Worm (Caenorhabditis elegans): ENCODE results near the gene F26D2.10.

Gene F26D2.10

ce11 chrV:16429503-16429902, at the start of gene F26D2.10:
Gene F26D2.10, minus strand, starts transcription at chrV:16429603.
- TF ChIP-seq cog-1 (tag; optimal IDR thresholded peaks at IDR 0.05) (no peak), T22C8.4 (GFP tag; IDR thresholded peaks at IDR 0.05) (no peak), tab-1 (GFP tag; IDR thresholded peaks at IDR 0.05) (no peak), ztf-29 (GFP tag; IDR thresholded peaks at IDR 0.05) (no peak), ref-1 (GFP tag; conservative IDR thresholded peaks at IDR 0.05) (no peak), klf-2 (GFP tag; conservative IDR thresholded peaks at IDR 0.05) (no peak), ztf-23 (GFP tag; IDR thresholded peaks at IDR 0.05) (no peak), med-1 (GFP tag; optimal IDR thresholded peaks at IDR 0.05; ENCODE audit: insufficient read depth) (no peak), flt-1 (GFP tag; IDR thresholded peaks at IDR 0.05) (no peak)

ce11 chrV:16471995-16472563, 42.7 kb upstream of the F26D2.10 start, which contains the start of gene srw-35:
Gene srw-35, plus strand, starts transcription at chrV:16472513.
- no peak for TF ChIP-seq klf-2 (GFP tag; conservative IDR thresholded peaks at IDR 0.05)
- no peak for TF ChIP-seq T22C8.4 (GFP tag; IDR thresholded peaks at IDR 0.05)
- TF ChIP-seq ztf-23 (GFP tag; IDR thresholded peaks at IDR 0.05) = no peak
- no peak for TF ChIP-seq med-1 (GFP tag; optimal IDR thresholded peaks at IDR 0.05; ENCODE audit: insufficient read depth)
- TF ChIP-seq ref-1 (GFP tag; conservative IDR thresholded peaks at IDR 0.05) = no peak
- no peak for TF ChIP-seq ztf-29 (GFP tag; IDR thresholded peaks at IDR 0.05)
- TF ChIP-seq cog-1 (tag; optimal IDR thresholded peaks at IDR 0.05) = no peak
- TF ChIP-seq flt-1 (GFP tag; IDR thresholded peaks at IDR 0.05) = no peak
- TF ChIP-seq tab-1 (GFP tag; IDR thresholded peaks at IDR 0.05) = no peak

ce11 chrV:16470916-16471315, 41.5 kb upstream of the F26D2.10 start, which contains the start of gene srh-138:
Gene srh-138, minus strand, starts transcription at chrV:16471016.
- no peak for TF ChIP-seq flt-1 (GFP tag; IDR thresholded peaks at IDR 0.05)

- TF ChIP-seq med-1 (GFP tag; optimal IDR thresholded peaks at IDR 0.05; ENCODE audit: insufficient read depth) (no peak), T22C8.4 (GFP tag; IDR thresholded peaks at IDR 0.05) (no peak), flt-1 (GFP tag; IDR thresholded peaks at IDR 0.05) (no peak)
Measured at ce11 chrV:16467840-16468239, 38.4 kb upstream of the F26D2.10 start, which contains the start of gene sru-44. Gene sru-44, minus strand, starts transcription at chrV:16467940.

- TF ChIP-seq ref-1 (GFP tag; conservative IDR thresholded peaks at IDR 0.05) = no peak
- no peak for TF ChIP-seq T22C8.4 (GFP tag; IDR thresholded peaks at IDR 0.05)
- TF ChIP-seq tab-1 (GFP tag; IDR thresholded peaks at IDR 0.05) = no peak
- TF ChIP-seq flt-1 (GFP tag; IDR thresholded peaks at IDR 0.05) = no peak
- no peak for TF ChIP-seq ztf-23 (GFP tag; IDR thresholded peaks at IDR 0.05)
- TF ChIP-seq med-1 (GFP tag; optimal IDR thresholded peaks at IDR 0.05; ENCODE audit: insufficient read depth) = no peak
- no peak for TF ChIP-seq klf-2 (GFP tag; conservative IDR thresholded peaks at IDR 0.05)
- TF ChIP-seq cog-1 (tag; optimal IDR thresholded peaks at IDR 0.05) = no peak
- TF ChIP-seq ztf-29 (GFP tag; IDR thresholded peaks at IDR 0.05) = no peak
Measured at ce11 chrV:16460866-16461265, 31.5 kb upstream of the F26D2.10 start, which contains the start of gene srh-142. Gene srh-142, minus strand, starts transcription at chrV:16460966.

- TF ChIP-seq ztf-29 (GFP tag; IDR thresholded peaks at IDR 0.05) (no peak), ztf-23 (GFP tag; IDR thresholded peaks at IDR 0.05) (no peak), med-1 (GFP tag; optimal IDR thresholded peaks at IDR 0.05; ENCODE audit: insufficient read depth) (no peak), ref-1 (GFP tag; conservative IDR thresholded peaks at IDR 0.05) (no peak)
Measured at ce11 chrV:16459377-16459776, 30.0 kb upstream of the F26D2.10 start.

- TF ChIP-seq klf-2 (GFP tag; conservative IDR thresholded peaks at IDR 0.05) (no peak), cog-1 (tag; optimal IDR thresholded peaks at IDR 0.05) (no peak), flt-1 (GFP tag; IDR thresholded peaks at IDR 0.05) (no peak), T22C8.4 (GFP tag; IDR thresholded peaks at IDR 0.05) (no peak), ztf-29 (GFP tag; IDR thresholded peaks at IDR 0.05) (no peak), tab-1 (GFP tag; IDR thresholded peaks at IDR 0.05) (no peak), med-1 (GFP tag; optimal IDR thresholded peaks at IDR 0.05; ENCODE audit: insufficient read depth) (no peak), ztf-23 (GFP tag; IDR thresholded peaks at IDR 0.05) (no peak), ref-1 (GFP tag; conservative IDR thresholded peaks at IDR 0.05) (no peak)
Measured at ce11 chrV:16458714-16459113, 29.3 kb upstream of the F26D2.10 start, which contains the start of gene str-15. Gene str-15, minus strand, starts transcription at chrV:16458814.

ce11 chrV:16455065-16455464, 25.7 kb upstream of the F26D2.10 start, which contains the start of gene str-14:
Gene str-14, minus strand, starts transcription at chrV:16455165.
- TF ChIP-seq ztf-29 (GFP tag; IDR thresholded peaks at IDR 0.05) (no peak), med-1 (GFP tag; optimal IDR thresholded peaks at IDR 0.05; ENCODE audit: insufficient read depth) (no peak), ztf-23 (GFP tag; IDR thresholded peaks at IDR 0.05) (no peak), klf-2 (GFP tag; conservative IDR thresholded peaks at IDR 0.05) (no peak), flt-1 (GFP tag; IDR thresholded peaks at IDR 0.05) (no peak), T22C8.4 (GFP tag; IDR thresholded peaks at IDR 0.05) (no peak), tab-1 (GFP tag; IDR thresholded peaks at IDR 0.05) (no peak), ref-1 (GFP tag; conservative IDR thresholded peaks at IDR 0.05) (no peak), cog-1 (tag; optimal IDR thresholded peaks at IDR 0.05) (no peak)

- TF ChIP-seq med-1 (GFP tag; optimal IDR thresholded peaks at IDR 0.05; ENCODE audit: insufficient read depth) (no peak), klf-2 (GFP tag; conservative IDR thresholded peaks at IDR 0.05) (no peak), ztf-29 (GFP tag; IDR thresholded peaks at IDR 0.05) (no peak), tab-1 (GFP tag; IDR thresholded peaks at IDR 0.05) (no peak), ref-1 (GFP tag; conservative IDR thresholded peaks at IDR 0.05) (no peak)
Measured at ce11 chrV:16447735-16448134, 18.3 kb upstream of the F26D2.10 start, which contains the start of gene T08G3.13. Gene T08G3.13, plus strand, starts transcription at chrV:16448035.

ce11 chrV:16446191-16446590, 16.8 kb upstream of the F26D2.10 start:
- TF ChIP-seq med-1 (GFP tag; optimal IDR thresholded peaks at IDR 0.05; ENCODE audit: insufficient read depth) (no peak), tab-1 (GFP tag; IDR thresholded peaks at IDR 0.05) (no peak), ztf-29 (GFP tag; IDR thresholded peaks at IDR 0.05) (no peak), ztf-23 (GFP tag; IDR thresholded peaks at IDR 0.05) (no peak), flt-1 (GFP tag; IDR thresholded peaks at IDR 0.05) (no peak), klf-2 (GFP tag; conservative IDR thresholded peaks at IDR 0.05) (no peak), T22C8.4 (GFP tag; IDR thresholded peaks at IDR 0.05) (no peak), ref-1 (GFP tag; conservative IDR thresholded peaks at IDR 0.05) (no peak), cog-1 (tag; optimal IDR thresholded peaks at IDR 0.05) (no peak)
